Fruit fly (Drosophila melanogaster): ENCODE data around the gene mtgo.
A peak's percentile ranks its signal among the peaks of the same experiment; 100 is the strongest.

The mtgo gene

dm6 chr2L:16519582-16520474, 25.0 kb upstream of the mtgo start (continued):
- TF ChIP-seq shn (GFP tag; optimal IDR thresholded peaks at IDR 0.05) = no peak
- TF ChIP-seq tap (tag; optimal IDR thresholded peaks at IDR 0.05) = peak; percentile 8
- peak; percentile 1 for TF ChIP-seq cwo (GFP tag; optimal IDR thresholded peaks at IDR 0.05)
- peak; percentile 49 for TF ChIP-seq CG3281 (GFP tag; optimal IDR thresholded peaks at IDR 0.05)
- TF ChIP-seq zfh2 (GFP tag; optimal IDR thresholded peaks at IDR 0.05) = no peak
- TF ChIP-seq CG14441 (GFP tag; IDR thresholded peaks at IDR 0.05) = no peak
- TF ChIP-seq vvl (GFP tag; IDR thresholded peaks at IDR 0.05) = no peak
- TF ChIP-seq ac (GFP tag; optimal IDR thresholded peaks at IDR 0.05) = no peak
- no peak for TF ChIP-seq chm (GFP tag; IDR thresholded peaks at IDR 0.05)
- 0 out of 3 replicates have a peak, but pooled peaks have one; percentile 44 for TF ChIP-seq dysf (GFP tag; IDR thresholded peaks at IDR 0.05)
- TF ChIP-seq Ada2b (GFP tag; IDR thresholded peaks at IDR 0.05) = no peak; the same call in 1 of the 2 replicates
- no peak for TF ChIP-seq CG3847 (GFP tag; IDR thresholded peaks at IDR 0.05)
- TF ChIP-seq ranshi (GFP tag; IDR thresholded peaks at IDR 0.05) = peak; percentile 5
- peak; percentile 93 to 96 for TF ChIP-seq Trl (optimal IDR thresholded peaks at IDR 0.05)
- no peak for TF ChIP-seq Trl (GFP tag; optimal IDR thresholded peaks at IDR 0.05)
- TF ChIP-seq CG11695 (GFP tag; IDR thresholded peaks at IDR 0.05) = 0 out of 3 replicates have a peak, but pooled peaks have one; percentile 6
- peak; percentile 49 for TF ChIP-seq CG7839 (tag; optimal IDR thresholded peaks at IDR 0.05)
- no peak for TF ChIP-seq CG14965 (GFP tag; optimal IDR thresholded peaks at IDR 0.05; ENCODE audit: borderline replicate concordance)

dm6 chr2L:16520475-16521344, 24.1 kb upstream of the mtgo start:
- TF ChIP-seq esg (GFP tag; conservative IDR thresholded peaks at IDR 0.05) (no peak), CG13296 (GFP tag; optimal IDR thresholded peaks at IDR 0.05) (no peak), CG11696 (GFP tag; IDR thresholded peaks at IDR 0.05) (no peak), Hr3 (GFP tag; optimal IDR thresholded peaks at IDR 0.05) (peak; percentile 3), CG9797 (GFP tag; optimal IDR thresholded peaks at IDR 0.05) (no peak), Aef1 (GFP tag; IDR thresholded peaks at IDR 0.05) (peak; percentile 32; the same call in 1 of the 3 replicates), pb (GFP tag; optimal IDR thresholded peaks at IDR 0.05) (no peak), Trl (optimal IDR thresholded peaks at IDR 0.05) (peak; percentile 64 to 89), Trl (GFP tag; optimal IDR thresholded peaks at IDR 0.05) (no peak), slp2 (GFP tag; optimal IDR thresholded peaks at IDR 0.05) (no peak), CG8765 (GFP tag; IDR thresholded peaks at IDR 0.05) (no peak), CG3726 (GFP tag; IDR thresholded peaks at IDR 0.05) (no peak), CG34224 (GFP tag; IDR thresholded peaks at IDR 0.05; ENCODE audit: partially characterized antibody) (peak; percentile 45), CG10431 (GFP tag; optimal IDR thresholded peaks at IDR 0.05) (no peak), CG8388 (GFP tag; optimal IDR thresholded peaks at IDR 0.05) (no peak), lmd (GFP tag; IDR thresholded peaks at IDR 0.05) (no peak), NFAT (GFP tag; IDR thresholded peaks at IDR 0.05) (peak; percentile 47; the same call in 1 of the 2 replicates), lilli (GFP tag; optimal IDR thresholded peaks at IDR 0.05) (peak; percentile 38), ac (GFP tag; optimal IDR thresholded peaks at IDR 0.05) (no peak), CG31388 (GFP tag; optimal IDR thresholded peaks at IDR 0.05) (no peak), CG1832 (GFP tag; optimal IDR thresholded peaks at IDR 0.05) (peak; percentile 80), ATbp (GFP tag; optimal IDR thresholded peaks at IDR 0.05) (no peak), CG11560 (tag; IDR thresholded peaks at IDR 0.05) (no peak), CG2678 (tag; optimal IDR thresholded peaks at IDR 0.05) (no peak), odd (GFP tag; optimal IDR thresholded peaks at IDR 0.05) (no peak), grau (tag; optimal IDR thresholded peaks at IDR 0.05) (no peak), fd96Cb (tag; optimal IDR thresholded peaks at IDR 0.05) (no peak), Doc3 (GFP tag; IDR thresholded peaks at IDR 0.05; ENCODE audit: partially characterized antibody) (no peak), Hey (tag; optimal IDR thresholded peaks at IDR 0.05) (no peak), CG1602 (GFP tag; optimal IDR thresholded peaks at IDR 0.05) (no peak), Camta (GFP tag; optimal IDR thresholded peaks at IDR 0.05) (no peak), CG12744 (GFP tag; optimal IDR thresholded peaks at IDR 0.05) (no peak)

All from whole organism, embryonic.